Worm (Caenorhabditis elegans): ENCODE measurements around the gene lgc-25.

Gene lgc-25

DNA sequence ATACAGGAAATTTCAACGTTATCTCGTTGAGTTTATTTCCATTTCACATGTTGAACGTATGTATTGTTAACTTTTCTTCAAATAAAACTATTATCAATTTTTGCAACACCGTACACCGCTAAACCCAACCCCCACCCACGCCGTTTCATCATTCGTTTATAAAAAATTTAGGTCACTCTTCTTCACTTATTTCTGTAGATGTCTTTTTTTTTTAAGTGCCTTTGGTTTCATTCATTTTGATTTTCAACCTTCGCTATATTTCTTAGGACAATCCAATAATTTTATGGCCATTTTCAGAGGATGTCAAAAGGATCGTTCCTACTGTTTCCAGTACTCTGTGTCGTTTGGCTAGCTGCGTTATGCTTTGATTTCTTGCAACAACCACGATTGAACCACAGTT lies 18.6 kb upstream of the lgc-25 start, which contains the start of gene C37E2.3:
C37E2.3 (plus strand) TSS at position 301 of the 400 bp plus-strand sequence.
- TF ChIP-seq nhr-25 (tag; optimal IDR thresholded peaks at IDR 0.05) (no peak), peb-1 (tag; optimal IDR thresholded peaks at IDR 0.05) (no peak), unc-55 (GFP tag; optimal IDR thresholded peaks at IDR 0.05) (no peak), F13H6.1 (tag; optimal IDR thresholded peaks at IDR 0.05) (no peak), nhr-237 (tag; optimal IDR thresholded peaks at IDR 0.05) (no peak), C34F6.9 (tag; optimal IDR thresholded peaks at IDR 0.05) (no peak), ztf-11 (tag; optimal IDR thresholded peaks at IDR 0.05) (no peak), mdl-1 (tag; optimal IDR thresholded peaks at IDR 0.05) (no peak), ztf-4 (tag; optimal IDR thresholded peaks at IDR 0.05) (no peak), nhr-21 (tag; optimal IDR thresholded peaks at IDR 0.05) (no peak), ceh-16 (tag; optimal IDR thresholded peaks at IDR 0.05) (no peak), sem-4 (tag; optimal IDR thresholded peaks at IDR 0.05) (no peak)

DNA sequence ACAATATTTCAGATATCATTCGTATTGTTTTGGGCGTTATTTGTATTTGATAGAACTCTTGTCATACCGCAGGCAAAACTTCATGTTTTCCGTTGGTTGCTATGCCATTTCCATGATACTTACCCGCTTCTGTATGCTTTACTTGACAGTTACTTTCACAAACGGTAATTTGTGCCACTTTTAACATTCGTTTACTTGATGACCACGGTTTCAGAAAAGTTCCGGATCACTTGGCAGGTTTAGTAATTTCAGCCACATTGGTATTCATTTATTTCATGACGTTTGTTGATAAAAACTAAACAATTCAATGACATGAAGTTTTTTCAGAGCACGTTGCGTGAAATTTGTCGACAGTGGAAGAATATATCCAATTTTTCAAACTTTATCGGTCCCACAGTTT lies 18.0 kb upstream of the lgc-25 start:
- no peak for TF ChIP-seq skn-1 (tag; optimal IDR thresholded peaks at IDR 0.05)

DNA sequence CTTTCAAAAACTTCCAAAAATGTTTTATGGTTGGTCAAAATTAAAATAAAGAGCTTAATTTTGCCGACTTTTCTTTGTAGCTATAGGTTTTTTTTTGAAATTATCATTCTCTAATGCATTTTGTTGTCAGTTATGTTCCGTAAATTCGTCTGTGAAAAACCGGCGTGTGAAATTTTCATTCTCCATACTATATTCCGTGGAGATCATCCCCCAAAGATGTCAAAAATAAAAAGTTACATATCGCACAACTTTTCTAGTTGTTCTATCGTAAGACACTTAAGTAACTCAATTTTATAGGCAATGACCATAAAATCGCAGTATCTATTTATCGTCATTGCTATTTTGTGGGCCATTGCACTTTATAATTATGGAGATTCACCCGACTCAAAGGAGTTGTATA lies 17.2 kb upstream of the lgc-25 start, which contains the start of gene C37E2.10:
C37E2.10 (plus strand) TSS at position 301 of the 400 bp plus-strand sequence.
- TF ChIP-seq mdl-1 (tag; optimal IDR thresholded peaks at IDR 0.05), result no peak
- TF ChIP-seq ztf-11 (tag; optimal IDR thresholded peaks at IDR 0.05), result no peak
- no peak for TF ChIP-seq nhr-23 (tag; optimal IDR thresholded peaks at IDR 0.05)
- no peak for TF ChIP-seq nhr-10 (tag; optimal IDR thresholded peaks at IDR 0.05)
- no peak for TF ChIP-seq peb-1 (tag; optimal IDR thresholded peaks at IDR 0.05)
- TF ChIP-seq F13H6.1 (tag; optimal IDR thresholded peaks at IDR 0.05), result no peak
- no peak for TF ChIP-seq blmp-1 (tag; optimal IDR thresholded peaks at IDR 0.05; ENCODE audit: insufficient read depth)
- TF ChIP-seq skn-1 (tag; optimal IDR thresholded peaks at IDR 0.05), result no peak
- TF ChIP-seq nhr-129 (tag; optimal IDR thresholded peaks at IDR 0.05), result no peak
- no peak for TF ChIP-seq lsy-2 (tag; optimal IDR thresholded peaks at IDR 0.05)
- no peak for TF ChIP-seq ztf-4 (tag; optimal IDR thresholded peaks at IDR 0.05)
- no peak for TF ChIP-seq ceh-82 (tag; optimal IDR thresholded peaks at IDR 0.05)
- no peak for TF ChIP-seq unc-55 (GFP tag; optimal IDR thresholded peaks at IDR 0.05)
- no peak for TF ChIP-seq nhr-237 (tag; optimal IDR thresholded peaks at IDR 0.05)

DNA sequence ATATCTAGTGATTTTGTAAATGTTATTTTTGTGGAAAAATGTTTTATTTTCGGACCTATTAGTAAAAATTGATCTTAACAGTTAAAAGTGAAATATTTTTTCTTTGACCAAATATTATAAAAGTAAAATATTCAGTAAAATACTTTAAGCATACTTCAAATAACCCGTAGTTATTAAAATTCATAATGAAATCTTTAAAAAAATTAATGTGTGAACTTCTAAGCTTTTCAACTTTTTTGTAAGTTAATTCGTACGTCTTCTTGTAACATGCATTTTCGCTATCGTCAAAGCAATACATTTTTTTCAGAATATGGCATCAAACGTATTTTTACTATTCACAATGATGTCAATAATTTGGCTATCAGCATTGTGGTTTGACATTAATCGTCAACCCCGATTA lies 14.2 kb upstream of the lgc-25 start, which contains the start of gene C37E2.2:
C37E2.2 (plus strand) TSS at position 301 of the 400 bp plus-strand sequence.
- TF ChIP-seq skn-1 (tag; optimal IDR thresholded peaks at IDR 0.05), result no peak
- TF ChIP-seq lin-13 (GFP tag; optimal IDR thresholded peaks at IDR 0.05), result no peak
- TF ChIP-seq elt-3 (tag; optimal IDR thresholded peaks at IDR 0.05), result no peak
- no peak for TF ChIP-seq nhr-11 (tag; optimal IDR thresholded peaks at IDR 0.05)
- no peak for TF ChIP-seq F13H6.1 (tag; optimal IDR thresholded peaks at IDR 0.05)
- no peak for TF ChIP-seq blmp-1 (tag; optimal IDR thresholded peaks at IDR 0.05; ENCODE audit: insufficient read depth)
- TF ChIP-seq nhr-237 (tag; optimal IDR thresholded peaks at IDR 0.05), result no peak
- TF ChIP-seq ceh-16 (tag; optimal IDR thresholded peaks at IDR 0.05), result no peak
- TF ChIP-seq ceh-82 (tag; optimal IDR thresholded peaks at IDR 0.05), result no peak
- TF ChIP-seq sma-9 (GFP tag; optimal IDR thresholded peaks at IDR 0.05), result no peak
- no peak for TF ChIP-seq sma-9 (tag; optimal IDR thresholded peaks at IDR 0.05)
- TF ChIP-seq nhr-77 (tag; optimal IDR thresholded peaks at IDR 0.05), result no peak
- TF ChIP-seq mab-5 (tag; optimal IDR thresholded peaks at IDR 0.05), result no peak
- no peak for TF ChIP-seq mbf-1 (tag; optimal IDR thresholded peaks at IDR 0.05)
- TF ChIP-seq nhr-23 (tag; optimal IDR thresholded peaks at IDR 0.05), result no peak
- no peak for TF ChIP-seq elt-1 (tag; optimal IDR thresholded peaks at IDR 0.05)
- TF ChIP-seq aly-2 (tag; optimal IDR thresholded peaks at IDR 0.05), result no peak

DNA sequence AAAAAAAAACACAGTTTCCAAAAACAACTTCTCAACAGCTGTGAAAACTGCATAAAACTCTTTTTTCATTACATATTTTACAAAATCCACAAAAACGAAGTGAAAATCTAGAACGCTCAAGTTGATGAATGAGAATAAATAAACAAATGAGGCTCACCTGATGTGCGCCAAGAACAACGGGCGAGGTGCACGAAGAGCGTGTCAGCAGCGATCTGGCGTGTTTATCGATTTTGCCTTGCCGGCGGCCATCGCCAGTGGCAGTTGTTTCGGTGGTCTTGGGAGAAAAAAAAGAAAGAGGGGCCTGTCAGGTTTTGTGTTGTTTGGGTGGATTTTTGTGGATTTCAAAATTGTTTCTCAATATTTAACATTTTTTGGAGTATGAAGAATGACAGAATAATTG lies 12.3 kb upstream of the lgc-25 start, which contains the start of gene idhb-1:
idhb-1 (minus strand) TSS at position 214 of the 400 bp plus-strand sequence.
- no peak for TF ChIP-seq unc-62 (GFP tag; optimal IDR thresholded peaks at IDR 0.05)
- TF ChIP-seq nhr-10 (tag; optimal IDR thresholded peaks at IDR 0.05), result no peak
- TF ChIP-seq C34F6.9 (tag; optimal IDR thresholded peaks at IDR 0.05), result peak; percentile 62
- peak; percentile 71 for TF ChIP-seq lin-13 (GFP tag; optimal IDR thresholded peaks at IDR 0.05)
- peak; percentile 76 for TF ChIP-seq nhr-25 (tag; optimal IDR thresholded peaks at IDR 0.05)
- TF ChIP-seq sma-9 (GFP tag; optimal IDR thresholded peaks at IDR 0.05), result peak; percentile 74
- no peak for TF ChIP-seq sma-9 (tag; optimal IDR thresholded peaks at IDR 0.05)
- TF ChIP-seq lin-11 (tag; optimal IDR thresholded peaks at IDR 0.05), result peak; percentile 53
- peak; percentile 32 for TF ChIP-seq egl-27 (tag; optimal IDR thresholded peaks at IDR 0.05)
- peak; percentile 78 for TF ChIP-seq nhr-129 (tag; optimal IDR thresholded peaks at IDR 0.05)
- peak; percentile 39 for TF ChIP-seq sem-4 (tag; optimal IDR thresholded peaks at IDR 0.05)
- TF ChIP-seq unc-55 (GFP tag; optimal IDR thresholded peaks at IDR 0.05), result peak; percentile 67
- TF ChIP-seq fos-1 (tag; optimal IDR thresholded peaks at IDR 0.05), result peak; percentile 59
- TF ChIP-seq gmeb-1 (tag; optimal IDR thresholded peaks at IDR 0.05), result peak; percentile 74
- TF ChIP-seq nhr-21 (tag; optimal IDR thresholded peaks at IDR 0.05), result peak; percentile 55
- TF ChIP-seq lsy-2 (tag; optimal IDR thresholded peaks at IDR 0.05), result peak; percentile 67 to 78
- no peak for TF ChIP-seq ceh-16 (tag; optimal IDR thresholded peaks at IDR 0.05)
- TF ChIP-seq mbf-1 (tag; optimal IDR thresholded peaks at IDR 0.05), result no peak
- peak; percentile 19 for TF ChIP-seq ztf-4 (tag; optimal IDR thresholded peaks at IDR 0.05)
- peak; percentile 23 for TF ChIP-seq snpc-4 (tag; optimal IDR thresholded peaks at IDR 0.05)
- peak; percentile 73 for TF ChIP-seq crh-2 (tag; optimal IDR thresholded peaks at IDR 0.05)
- TF ChIP-seq nhr-11 (tag; optimal IDR thresholded peaks at IDR 0.05), result no peak
- TF ChIP-seq aly-2 (tag; optimal IDR thresholded peaks at IDR 0.05), result no peak
- TF ChIP-seq nhr-12 (tag; optimal IDR thresholded peaks at IDR 0.05), result no peak
- TF ChIP-seq zag-1 (tag; optimal IDR thresholded peaks at IDR 0.05), result peak; percentile 31
- TF ChIP-seq nhr-6 (tag; optimal IDR thresholded peaks at IDR 0.05), result peak; percentile 43
- TF ChIP-seq mab-5 (tag; optimal IDR thresholded peaks at IDR 0.05), result peak; percentile 80
- TF ChIP-seq sma-3 (GFP tag; optimal IDR thresholded peaks at IDR 0.05), result peak; percentile 62
- TF ChIP-seq mdl-1 (tag; optimal IDR thresholded peaks at IDR 0.05), result peak in 1 of 2 experiments; percentile 22
- peak; percentile 79 for TF ChIP-seq F13H6.1 (tag; optimal IDR thresholded peaks at IDR 0.05)
